Fruit fly (Drosophila melanogaster) whole organism, adult: Measurements from ENCODE around the gene Elba3.

Source experiments
- CG12768 ChIP-seq: fragments of 200-800 bp; sonication (Bioruptor generic); optimal IDR thresholded peaks from 2 replicates; lab custom pipeline; 2017; ENCODE audit warnings: missing biosample characterization, missing genetic modification characterization, mild to moderate bottlenecking, moderate library complexity, missing genetic modification reagents
- CG7101 ChIP-seq: fragments of 200-800 bp; sonication (Bioruptor generic); optimal IDR thresholded peaks from 2 replicates; lab custom pipeline; 2018; ENCODE audit warnings: missing biosample characterization, mild to moderate bottlenecking, missing genetic modification characterization, moderate library complexity
- Clk ChIP-seq: fragments of 200-800 bp; sonication (Bioruptor generic); optimal IDR thresholded peaks from 2 replicates; lab custom pipeline; 2017; ENCODE audit warnings: missing biosample characterization, missing genetic modification characterization
- Crg-1 ChIP-seq: fragments of 200-800 bp; sonication (Bioruptor generic); optimal IDR thresholded peaks from 2 replicates; lab custom pipeline; 2016; ENCODE audit warnings: missing biosample characterization, missing genetic modification characterization
- ovo ChIP-seq: fragments of 200-800 bp; sonication (Bioruptor generic); optimal IDR thresholded peaks from 2 replicates; lab custom pipeline; 2016; ENCODE audit warnings: missing biosample characterization, missing genetic modification characterization
- tj ChIP-seq: fragments of 200-800 bp; sonication (Bioruptor generic); optimal IDR thresholded peaks from 3 replicates; lab custom pipeline; 2017; ENCODE audit warnings: missing biosample characterization, mild to moderate bottlenecking, missing genetic modification characterization, moderate library complexity
- toe ChIP-seq: fragments of 200-800 bp; sonication (Bioruptor generic); optimal IDR thresholded peaks from 2 replicates; lab custom pipeline; 2016; ENCODE audit warnings: missing biosample characterization, missing genetic modification characterization

- TF ChIP-seq ovo (GFP tag; lab: Kevin White, UChicago) (no peak), Crg-1 (GFP tag; lab: Kevin White, UChicago) (no peak), CG7101 (tag; lab: Kevin White, UChicago) (no peak), CG12768 (no peak), toe (GFP tag; lab: Kevin White, UChicago) (no peak), tj (GFP tag; lab: Kevin White, UChicago) (no peak), Clk (GFP tag; lab: Kevin White, UChicago) (no peak)
Measured at dm6 chr2L:4646751-4647150, 40.6 kb upstream of the Elba3 start, which contains the start of gene CG43798.
